Fruit fly (Drosophila melanogaster): ENCODE results near the gene CG13083.

Gene CG13083

DNA sequence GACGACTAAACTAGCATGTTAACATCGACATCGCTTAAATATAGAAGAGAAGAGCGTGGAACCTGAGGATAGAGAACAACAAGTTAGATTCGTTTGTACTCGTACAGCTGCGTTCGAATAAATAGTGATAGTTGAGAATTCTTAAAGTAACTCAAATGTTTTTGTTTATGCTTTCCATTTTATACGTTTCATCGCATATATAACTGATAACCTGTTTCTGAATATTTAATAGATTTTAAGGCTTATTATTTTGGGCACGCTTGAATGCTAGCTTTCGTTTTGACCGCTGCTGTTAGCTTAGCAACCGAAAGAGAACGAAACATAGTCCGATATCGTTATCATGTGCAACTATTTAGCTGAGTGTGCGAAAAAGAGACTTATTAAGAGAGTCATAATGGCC lies 41.0 kb downstream of the CG13083 start (continued):
- TF ChIP-seq Xrp1 (GFP tag; IDR thresholded peaks at IDR 0.05) (peak; percentile 92), fd64A (GFP tag; optimal IDR thresholded peaks at IDR 0.05) (peak; percentile 53), CG3065 (GFP tag; optimal IDR thresholded peaks at IDR 0.05) (peak; percentile 74), CG32532 (GFP tag; IDR thresholded peaks at IDR 0.05) (peak; percentile 99), CG12155 (GFP tag; optimal IDR thresholded peaks at IDR 0.05) (peak; percentile 95), Jarid2 (GFP tag; optimal IDR thresholded peaks at IDR 0.05) (peak; percentile 76), CG15514 (GFP tag; optimal IDR thresholded peaks at IDR 0.05) (peak; percentile 94), Hr3 (GFP tag; optimal IDR thresholded peaks at IDR 0.05) (peak; percentile 89), shn (GFP tag; optimal IDR thresholded peaks at IDR 0.05) (peak; percentile 82), CG2678 (tag; optimal IDR thresholded peaks at IDR 0.05) (peak; percentile 98), CG9727 (GFP tag; optimal IDR thresholded peaks at IDR 0.05) (peak; percentile 95), ken (GFP tag; IDR thresholded peaks at IDR 0.05) (peak; percentile 90), unpg (GFP tag; optimal IDR thresholded peaks at IDR 0.05) (peak; percentile 97), CG4617 (GFP tag; optimal IDR thresholded peaks at IDR 0.05; ENCODE audit: borderline replicate concordance) (peak; percentile 67), prd (optimal IDR thresholded peaks at IDR 0.05) (no peak), prd (GFP tag; IDR thresholded peaks at IDR 0.05) (peak; percentile 96), klu (GFP tag; IDR thresholded peaks at IDR 0.05) (peak; percentile 90), Atf6 (GFP tag; IDR thresholded peaks at IDR 0.05) (peak; percentile 99), ATbp (GFP tag; optimal IDR thresholded peaks at IDR 0.05) (peak; percentile 86), CG2889 (GFP tag; IDR thresholded peaks at IDR 0.05) (peak; percentile 94), CG1603 (tag; optimal IDR thresholded peaks at IDR 0.05) (peak; percentile 86), dmrt99B (tag; optimal IDR thresholded peaks at IDR 0.05) (peak; percentile 93), Fer1 (GFP tag; optimal IDR thresholded peaks at IDR 0.05) (peak; percentile 98), Mrtf (GFP tag; IDR thresholded peaks at IDR 0.05) (peak; percentile 95), fru (optimal IDR thresholded peaks at IDR 0.05) (no peak), CG31365 (tag; optimal IDR thresholded peaks at IDR 0.05) (peak; percentile 88), ap (GFP tag; IDR thresholded peaks at IDR 0.05) (peak; percentile 81), CG3407 (GFP tag; optimal IDR thresholded peaks at IDR 0.05) (peak; percentile 69), Bdp1 (GFP tag; optimal IDR thresholded peaks at IDR 0.05) (peak; percentile 81), insv (GFP tag; optimal IDR thresholded peaks at IDR 0.05) (peak; percentile 11 to 38), CG15601 (tag; optimal IDR thresholded peaks at IDR 0.05) (peak; percentile 68), vvl (GFP tag; IDR thresholded peaks at IDR 0.05) (peak; percentile 97), hth (optimal IDR thresholded peaks at IDR 0.05) (no peak), CG13287 (GFP tag; IDR thresholded peaks at IDR 0.05; ENCODE audit: partially characterized antibody) (peak; percentile 58; the same call in 1 of the 2 replicates), sqz (GFP tag; optimal IDR thresholded peaks at IDR 0.05) (no peak), CG9609 (GFP tag; optimal IDR thresholded peaks at IDR 0.05) (peak; percentile 90), Tbp (GFP tag; optimal IDR thresholded peaks at IDR 0.05) (no peak), CG8765 (GFP tag; IDR thresholded peaks at IDR 0.05) (peak; percentile 85; the same call in 1 of the 2 replicates), Atf-2 (GFP tag; optimal IDR thresholded peaks at IDR 0.05) (peak; percentile 88), grn (GFP tag; optimal IDR thresholded peaks at IDR 0.05) (peak; percentile 35), CG11504 (tag; optimal IDR thresholded peaks at IDR 0.05) (peak; percentile 93), CG17612 (GFP tag; IDR thresholded peaks at IDR 0.05) (peak; percentile 90), CG6175 (GFP tag; IDR thresholded peaks at IDR 0.05) (peak; percentile 94), CG33213 (GFP tag; optimal IDR thresholded peaks at IDR 0.05) (peak; percentile 94), bsh (GFP tag; optimal IDR thresholded peaks at IDR 0.05) (peak; percentile 88 to 96), CG5245 (GFP tag; optimal IDR thresholded peaks at IDR 0.05) (peak; percentile 87), aop (GFP tag; IDR thresholded peaks at IDR 0.05) (no peak; the same call in 1 of the 2 replicates), CG1792 (GFP tag; optimal IDR thresholded peaks at IDR 0.05) (peak; percentile 93), btn (GFP tag; optimal IDR thresholded peaks at IDR 0.05) (peak; percentile 62), sima (GFP tag; optimal IDR thresholded peaks at IDR 0.05) (peak; percentile 84), ci (GFP tag; IDR thresholded peaks at IDR 0.05) (peak; percentile 96), grau (tag; optimal IDR thresholded peaks at IDR 0.05) (peak; percentile 96)

Data from whole organism, embryonic.